Worm (Caenorhabditis elegans) whole organism, young adult: ENCODE data around the gene fbxb-11.

Experiments used
- B0261.1 ChIP-seq: sonication (generic microtip); optimal IDR thresholded peaks from 2 replicates; lab custom pipeline; 2016; ENCODE audit warnings: mild to moderate bottlenecking, missing genetic modification characterization, moderate library complexity, missing compliant biosample characterization
- D2030.7 ChIP-seq: fragments of 200-800 bp; sonication (Bioruptor generic); IDR thresholded peaks from 2 replicates; pipeline ENCODE4 v1.3.6; 2022; ENCODE audit warnings: missing genetic modification reagents, missing genetic modification characterization, missing compliant biosample characterization
- F37B4.10 ChIP-seq: fragments of 200-800 bp; sonication (Bioruptor generic); IDR thresholded peaks from 2 replicates; pipeline ENCODE4 v1.3.6; 2022; ENCODE audit warnings: missing genetic modification characterization, missing compliant biosample characterization
- K12H6.12 ChIP-seq: fragments of 200-800 bp; sonication (Bioruptor generic); optimal IDR thresholded peaks from 2 replicates; lab custom pipeline; 2018; ENCODE audit warnings: mild to moderate bottlenecking, missing genetic modification characterization, missing compliant biosample characterization
- T26A5.8 ChIP-seq: sonication (generic microtip); optimal IDR thresholded peaks from 2 replicates; lab custom pipeline; 2016; ENCODE audit warnings: missing genetic modification characterization, missing compliant biosample characterization
- aptf-2 ChIP-seq: fragments of 200-800 bp; sonication (Bioruptor generic); conservative IDR thresholded peaks from 2 replicates; pipeline ENCODE4 v1.3.6; 2022; ENCODE audit warnings: missing genetic modification reagents, missing genetic modification characterization, missing compliant biosample characterization
- aptf-3 ChIP-seq: fragments of 200-800 bp; sonication (Bioruptor generic); IDR thresholded peaks from 2 replicates; pipeline ENCODE4 v1.3.6; 2022; ENCODE audit warnings: missing genetic modification characterization, missing compliant biosample characterization
- atf-7 ChIP-seq: sonication (generic microtip); optimal IDR thresholded peaks from 2 replicates; lab custom pipeline; 2017; ENCODE audit warnings: mild to moderate bottlenecking, missing genetic modification characterization, missing compliant biosample characterization
- attf-5 ChIP-seq: fragments of 200-800 bp; sonication (Bioruptor generic); optimal IDR thresholded peaks from 2 replicates; lab custom pipeline; 2018; ENCODE audit warnings: mild to moderate bottlenecking, missing genetic modification characterization, missing compliant biosample characterization
- ccch-3 ChIP-seq: fragments of 200-800 bp; sonication (Bioruptor generic); optimal IDR thresholded peaks from 2 replicates; lab custom pipeline; 2018; ENCODE audit warnings: mild to moderate bottlenecking, missing genetic modification characterization, missing compliant biosample characterization
- cebp-2 ChIP-seq: fragments of 200-800 bp; sonication (Bioruptor generic); IDR thresholded peaks from 2 replicates; pipeline ENCODE4 v1.3.6; 2022; ENCODE audit warnings: missing genetic modification characterization, missing compliant biosample characterization
- ceh-79 ChIP-seq: sonication (generic microtip); optimal IDR thresholded peaks from 2 replicates; lab custom pipeline; 2017; ENCODE audit warnings: mild to moderate bottlenecking, missing genetic modification characterization, missing compliant biosample characterization
- die-1 ChIP-seq: sonication (generic microtip); optimal IDR thresholded peaks from 2 replicates; lab custom pipeline; 2016; ENCODE audit warnings: missing genotype, mild to moderate bottlenecking, missing genetic modification characterization, missing compliant biosample characterization
- dox-1 ChIP-seq: fragments of 200-800 bp; sonication (Bioruptor generic); IDR thresholded peaks from 2 replicates; pipeline ENCODE4 v1.3.6; 2022; ENCODE audit warnings: missing genetic modification reagents, missing genetic modification characterization, missing compliant biosample characterization
- ekl-4 ChIP-seq: fragments of 200-800 bp; sonication (Bioruptor generic); IDR thresholded peaks from 2 replicates; pipeline ENCODE4 v1.3.6; 2022; ENCODE audit warnings: missing genetic modification reagents, missing genetic modification characterization, missing compliant biosample characterization
- ets-4 ChIP-seq: fragments of 200-800 bp; sonication (Bioruptor generic); optimal IDR thresholded peaks from 2 replicates; lab custom pipeline; 2018; ENCODE audit warnings: mild to moderate bottlenecking, missing genetic modification characterization, missing compliant biosample characterization
- gei-17 ChIP-seq: fragments of 200-800 bp; sonication (Bioruptor generic); optimal IDR thresholded peaks from 2 replicates; lab custom pipeline; 2018; ENCODE audit warnings: mild to moderate bottlenecking, missing genetic modification characterization, missing compliant biosample characterization
- hlh-12 ChIP-seq: sonication (generic microtip); optimal IDR thresholded peaks from 2 replicates; lab custom pipeline; 2016; ENCODE audit warnings: missing genetic modification characterization, missing compliant biosample characterization
- hlh-26 ChIP-seq: fragments of 200-800 bp; sonication (Bioruptor generic); conservative IDR thresholded peaks from 2 replicates; pipeline ENCODE4 v1.3.6; 2022; ENCODE audit warnings: missing genetic modification reagents, missing genetic modification characterization, missing compliant biosample characterization
- hmg-1.2 ChIP-seq: fragments of 200-800 bp; sonication (Bioruptor generic); IDR thresholded peaks from 2 replicates; pipeline ENCODE4 v1.3.6; 2022; ENCODE audit warnings: missing genetic modification reagents, missing genetic modification characterization, missing compliant biosample characterization
- hmg-20 ChIP-seq: fragments of 200-800 bp; sonication (Bioruptor generic); IDR thresholded peaks from 2 replicates; pipeline ENCODE4 v1.3.6; 2022; ENCODE audit warnings: missing genetic modification reagents, missing genetic modification characterization, missing compliant biosample characterization
- hrde-1 ChIP-seq: sonication (generic microtip); optimal IDR thresholded peaks from 2 replicates; lab custom pipeline; 2016; ENCODE audit warnings: missing genetic modification characterization, mild to moderate bottlenecking, missing compliant biosample characterization, moderate library complexity, missing genotype, missing genetic modification reagents, borderline replicate concordance
- lin-40 ChIP-seq: sonication (generic microtip); optimal IDR thresholded peaks from 2 replicates; lab custom pipeline; 2016; ENCODE audit warnings: missing genetic modification characterization, mild to moderate bottlenecking, missing compliant biosample characterization, missing genotype, missing genetic modification reagents
- lsy-27 ChIP-seq: sonication (generic microtip); optimal IDR thresholded peaks from 2 replicates; lab custom pipeline; 2017; ENCODE audit warnings: missing genetic modification characterization, mild to moderate bottlenecking, missing compliant biosample characterization, antibody characterized with exemption, missing genotype, borderline replicate concordance; ENCODE audit not compliant: insufficient read depth
- madf-10 ChIP-seq: sonication (generic microtip); optimal IDR thresholded peaks from 2 replicates; lab custom pipeline; 2016; ENCODE audit warnings: mild to moderate bottlenecking, missing genetic modification characterization, missing compliant biosample characterization
- mes-4 ChIP-seq: sonication (generic microtip); optimal IDR thresholded peaks from 2 replicates; lab custom pipeline; 2016; ENCODE audit warnings: missing genotype, missing genetic modification characterization, missing compliant biosample characterization
- nfya-1 ChIP-seq: sonication (generic microtip); optimal IDR thresholded peaks from 2 replicates; lab custom pipeline; 2017; ENCODE audit warnings: antibody characterized with exemption, missing compliant biosample characterization, missing genetic modification characterization, borderline replicate concordance; ENCODE audit not compliant: insufficient read depth
- nfyb-1 ChIP-seq: fragments of 200-800 bp; sonication (Bioruptor generic); IDR thresholded peaks from 2 replicates; pipeline ENCODE4 v1.3.6; 2022; ENCODE audit warnings: missing genetic modification reagents, missing genetic modification characterization, missing compliant biosample characterization
- nhr-120 ChIP-seq: fragments of 200-800 bp; sonication (Bioruptor generic); IDR thresholded peaks from 2 replicates; pipeline ENCODE4 v1.3.6; 2022; ENCODE audit warnings: missing genetic modification characterization, missing compliant biosample characterization
- nhr-80 ChIP-seq: sonication (generic microtip); optimal IDR thresholded peaks from 2 replicates; lab custom pipeline; 2016; ENCODE audit warnings: missing genetic modification characterization, missing compliant biosample characterization
- pbrm-1 ChIP-seq: fragments of 200-800 bp; sonication (Bioruptor generic); IDR thresholded peaks from 2 replicates; pipeline ENCODE4 v1.3.6; 2022; ENCODE audit warnings: missing genetic modification reagents, missing genetic modification characterization, missing compliant biosample characterization
- repo-1 ChIP-seq: sonication (generic microtip); optimal IDR thresholded peaks from 2 replicates; lab custom pipeline; 2017; ENCODE audit warnings: mild to moderate bottlenecking, missing genetic modification characterization, missing compliant biosample characterization
- sdz-38 ChIP-seq: sonication (generic microtip); optimal IDR thresholded peaks from 2 replicates; lab custom pipeline; 2016; ENCODE audit warnings: missing genotype, missing genetic modification characterization, missing compliant biosample characterization
- snpc-1.3 ChIP-seq: sonication (generic microtip); optimal IDR thresholded peaks from 2 replicates; lab custom pipeline; 2017; ENCODE audit warnings: missing genetic modification characterization, mild to moderate bottlenecking, missing compliant biosample characterization, antibody characterized with exemption, moderate library complexity, missing genotype, missing genetic modification reagents; ENCODE audit not compliant: insufficient read depth
- ztf-18 ChIP-seq: sonication (generic microtip); optimal IDR thresholded peaks from 2 replicates; lab custom pipeline; 2016; ENCODE audit warnings: missing genotype, mild to moderate bottlenecking, missing genetic modification characterization, missing compliant biosample characterization
- ztf-22 ChIP-seq: fragments of 200-800 bp; sonication (Bioruptor generic); optimal IDR thresholded peaks from 2 replicates; lab custom pipeline; 2018; ENCODE audit warnings: mild to moderate bottlenecking, missing genetic modification characterization, moderate library complexity, missing compliant biosample characterization
- ztf-26 ChIP-seq: sonication (generic microtip); optimal IDR thresholded peaks from 2 replicates; lab custom pipeline; 2017; ENCODE audit warnings: missing genetic modification characterization, missing compliant biosample characterization
- ztf-6 ChIP-seq: fragments of 200-800 bp; sonication (Bioruptor generic); IDR thresholded peaks from 2 replicates; pipeline ENCODE4 v1.3.6; 2022; ENCODE audit warnings: missing genetic modification reagents, missing genetic modification characterization, missing compliant biosample characterization

The fbxb-11 gene

DNA sequence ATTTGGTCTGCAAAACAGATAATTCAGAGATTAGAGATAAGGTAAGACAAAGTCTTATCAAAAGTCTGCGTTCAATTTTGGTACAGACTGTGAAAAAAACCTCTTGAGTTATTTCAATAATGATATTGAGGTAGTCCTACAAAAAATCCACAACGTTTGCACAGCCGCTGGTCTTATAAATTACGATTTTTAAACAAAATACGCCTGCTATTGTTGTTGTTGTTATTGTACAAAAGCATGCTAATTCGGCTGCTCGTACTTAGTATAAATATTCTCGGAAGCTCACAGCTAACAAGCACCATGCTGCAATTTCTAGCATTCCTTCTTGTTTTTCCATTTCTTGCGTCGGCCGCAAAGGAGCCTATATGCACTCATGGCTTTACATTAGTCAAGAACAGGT, 19.8 kb downstream of the fbxb-11 start, which contains the start of gene clec-19:
Gene clec-19, plus strand, starts transcription at position 301 of the 400 bp plus-strand sequence.
- TF ChIP-seq lsy-27 (tag; lab: Kevin White, UChicago) (no peak), T26A5.8 (tag; lab: Kevin White, UChicago) (no peak), aptf-3 (GFP tag; lab: Robert Waterston, UW) (no peak), B0261.1 (tag; lab: Kevin White, UChicago) (no peak), nfya-1 (tag; lab: Kevin White, UChicago) (no peak), hlh-26 (GFP tag; lab: Robert Waterston, UW) (no peak), ekl-4 (GFP tag; lab: Robert Waterston, UW) (no peak), hrde-1 (tag; lab: Kevin White, UChicago) (no peak), ztf-22 (GFP tag; lab: Kevin White, UChicago) (no peak), dox-1 (GFP tag; lab: Robert Waterston, UW) (no peak), aptf-2 (GFP tag; lab: Robert Waterston, UW) (no peak), sdz-38 (tag; lab: Kevin White, UChicago) (no peak), repo-1 (no peak), K12H6.12 (tag; lab: Kevin White, UChicago) (no peak), snpc-1.3 (tag; lab: Kevin White, UChicago) (no peak), pbrm-1 (no peak)

DNA sequence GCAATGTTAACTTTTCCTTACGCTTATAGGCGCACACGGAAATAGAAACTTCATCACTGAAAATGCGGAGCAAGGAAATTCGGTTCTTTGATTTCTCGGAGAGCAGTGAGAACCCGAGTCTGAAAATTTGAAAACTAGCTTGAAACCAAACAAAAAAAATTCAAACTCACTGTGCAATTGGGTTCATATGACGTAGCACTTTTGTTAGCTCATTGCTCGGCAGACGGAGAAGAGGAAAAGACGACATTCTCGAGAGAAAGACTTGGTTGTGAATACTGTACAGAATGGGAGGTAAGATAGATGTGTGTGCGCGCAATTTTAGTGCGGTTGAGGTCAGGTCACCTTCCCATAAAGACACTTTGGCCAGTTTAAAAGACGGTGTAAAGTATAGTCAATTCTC, 26.0 kb downstream of the fbxb-11 start, which contains the start of the genes F36H5.13 and F36H5.8:
Gene F36H5.13, minus strand, starts transcription at position 101 of the 400 bp plus-strand sequence.
Gene F36H5.8, minus strand, starts transcription at position 274 of the 400 bp plus-strand sequence.
- TF ChIP-seq nhr-120 (no peak), mes-4 (tag; lab: Kevin White, UChicago) (no peak), hmg-20 (no peak), atf-7 (tag; lab: Kevin White, UChicago) (no peak), ceh-79 (tag; lab: Kevin White, UChicago) (no peak), B0261.1 (tag; lab: Kevin White, UChicago) (no peak), nfyb-1 (GFP tag; lab: Robert Waterston, UW) (no peak), hmg-1.2 (GFP tag; lab: Robert Waterston, UW) (no peak), lin-40 (tag; lab: Kevin White, UChicago) (no peak), cebp-2 (GFP tag; lab: Robert Waterston, UW) (no peak), attf-5 (GFP tag; lab: Kevin White, UChicago) (no peak), ztf-26 (tag; lab: Kevin White, UChicago) (no peak), ztf-18 (tag; lab: Kevin White, UChicago) (no peak), nhr-80 (tag; lab: Kevin White, UChicago) (no peak), repo-1 (no peak), ztf-6 (GFP tag; lab: Robert Waterston, UW) (no peak), hlh-12 (tag; lab: Kevin White, UChicago) (no peak), ets-4 (no peak), D2030.7 (GFP tag; lab: Robert Waterston, UW) (no peak)

DNA sequence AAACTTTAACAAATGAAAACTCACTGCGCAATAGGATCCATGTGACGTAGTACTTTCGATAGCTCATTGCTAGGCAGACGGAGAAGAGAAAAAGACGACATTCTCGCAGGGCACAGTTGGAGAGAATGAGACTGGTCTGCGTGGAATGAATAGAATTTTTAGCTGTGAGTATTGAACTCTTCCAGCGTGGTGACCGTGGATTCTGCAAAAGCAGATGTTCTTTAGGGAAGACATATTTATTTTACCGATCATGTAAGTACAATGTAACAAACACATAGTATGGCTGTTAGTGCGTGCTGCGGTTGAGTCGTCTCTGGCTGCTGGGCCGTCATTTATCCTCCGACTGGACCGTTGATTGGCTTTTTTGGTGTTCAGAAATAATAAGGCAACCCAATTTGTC, 28.6 kb downstream of the fbxb-11 start, which contains the start of gene F36H5.9:
Gene F36H5.9, minus strand, starts transcription at position 101 of the 400 bp plus-strand sequence.
- no peak for TF ChIP-seq gei-17 (GFP tag; lab: Kevin White, UChicago)
- TF ChIP-seq D2030.7 (GFP tag; lab: Robert Waterston, UW) = no peak
- no peak for TF ChIP-seq ccch-3 (GFP tag; lab: Kevin White, UChicago)
- TF ChIP-seq madf-10 (tag; lab: Kevin White, UChicago) = no peak
- no peak for TF ChIP-seq F37B4.10 (GFP tag; lab: Robert Waterston, UW)
- no peak for TF ChIP-seq die-1
